Fruit fly (Drosophila melanogaster): Measurements from ENCODE around the gene Rtel1.

Rtel1 gene

dm6 chrX:5754837-5755828 lies 7.6 kb downstream of the Rtel1 start, which contains the start of the genes lin-52 and CG15771 (continued):
- TF ChIP-seq gcm (GFP tag; optimal IDR thresholded peaks at IDR 0.05) = peak; percentile 95
- peak; percentile 18 for TF ChIP-seq p53 (GFP tag; optimal IDR thresholded peaks at IDR 0.05)
- TF ChIP-seq pb (GFP tag; optimal IDR thresholded peaks at IDR 0.05) = no peak
- no peak for TF ChIP-seq Hr39 (optimal IDR thresholded peaks at IDR 0.05)
- peak; percentile 86 for TF ChIP-seq CG4707 (GFP tag; optimal IDR thresholded peaks at IDR 0.05)
- peak; percentile 86 for TF ChIP-seq Adf1 (GFP tag; IDR thresholded peaks at IDR 0.05)
- no peak for TF ChIP-seq luna (GFP tag; optimal IDR thresholded peaks at IDR 0.05)
- peak; percentile 96 for TF ChIP-seq CG13775 (GFP tag; optimal IDR thresholded peaks at IDR 0.05)
- TF ChIP-seq CG12071 (GFP tag; optimal IDR thresholded peaks at IDR 0.05) = peak; percentile 88
- TF ChIP-seq bowl (GFP tag; IDR thresholded peaks at IDR 0.05) = peak; percentile 81; the same call in 1 of the 2 replicates
- TF ChIP-seq CG2712 (tag; optimal IDR thresholded peaks at IDR 0.05) = peak; percentile 96
- TF ChIP-seq CG17829 (tag; optimal IDR thresholded peaks at IDR 0.05) = peak; percentile 96
- 0 out of 2 replicates have a peak, but pooled peaks have one; percentile 32 for TF ChIP-seq ato (GFP tag; IDR thresholded peaks at IDR 0.05; ENCODE audit: partially characterized antibody)
- peak; percentile 95 for TF ChIP-seq CG10267 (tag; optimal IDR thresholded peaks at IDR 0.05)
- no peak for TF ChIP-seq pita (GFP tag; optimal IDR thresholded peaks at IDR 0.05)
- peak; percentile 97 for TF ChIP-seq sisA (GFP tag; IDR thresholded peaks at IDR 0.05)
- peak; percentile 94 for TF ChIP-seq ci (GFP tag; IDR thresholded peaks at IDR 0.05)
- peak; percentile 93 for TF ChIP-seq CG17359 (tag; optimal IDR thresholded peaks at IDR 0.05)
- peak; percentile 85 for TF ChIP-seq Doc2 (GFP tag; IDR thresholded peaks at IDR 0.05)
- peak; percentile 80 for TF ChIP-seq CG8281 (tag; optimal IDR thresholded peaks at IDR 0.05)
- TF ChIP-seq CG4360 (GFP tag; IDR thresholded peaks at IDR 0.05) = peak; percentile 61; the same call in 1 of the 2 replicates
- peak; percentile 95 for TF ChIP-seq wor (GFP tag; IDR thresholded peaks at IDR 0.05)
- TF ChIP-seq ranshi (GFP tag; IDR thresholded peaks at IDR 0.05) = peak; percentile 93
- peak; percentile 84 for TF ChIP-seq BEAF-32 (GFP tag; optimal IDR thresholded peaks at IDR 0.05)
- peak; percentile 64 for TF ChIP-seq vnd (GFP tag; IDR thresholded peaks at IDR 0.05; ENCODE audit: partially characterized antibody)
- peak; percentile 97 for TF ChIP-seq Drgx (GFP tag; IDR thresholded peaks at IDR 0.05)
- peak; percentile 92 for TF ChIP-seq tin (GFP tag; optimal IDR thresholded peaks at IDR 0.05)
- TF ChIP-seq CG32767 (GFP tag; IDR thresholded peaks at IDR 0.05) = peak; percentile 96
- peak; percentile 87 for TF ChIP-seq otp (GFP tag; IDR thresholded peaks at IDR 0.05)
- peak; percentile 81 for TF ChIP-seq CG6654 (GFP tag; optimal IDR thresholded peaks at IDR 0.05)
- peak; percentile 95 for TF ChIP-seq CG13894 (tag; optimal IDR thresholded peaks at IDR 0.05)
- peak; percentile 88 for TF ChIP-seq CrebB (tag; optimal IDR thresholded peaks at IDR 0.05)
- peak; percentile 95 for TF ChIP-seq Dbx (GFP tag; IDR thresholded peaks at IDR 0.05)
- peak; percentile 83 for TF ChIP-seq slou (GFP tag; optimal IDR thresholded peaks at IDR 0.05)
- peak; percentile 91 for TF ChIP-seq CG7357 (GFP tag; IDR thresholded peaks at IDR 0.05)
- no peak for TF ChIP-seq br (optimal IDR thresholded peaks at IDR 0.05)
- TF ChIP-seq insv (GFP tag; optimal IDR thresholded peaks at IDR 0.05) = peak in 1 of 2 experiments; percentile 78
- peak; percentile 67 for TF ChIP-seq unc-4 (GFP tag; IDR thresholded peaks at IDR 0.05; ENCODE audit: partially characterized antibody)
- no peak for TF ChIP-seq sima (GFP tag; optimal IDR thresholded peaks at IDR 0.05)
- TF ChIP-seq CG3838 (GFP tag; optimal IDR thresholded peaks at IDR 0.05) = peak; percentile 70
- TF ChIP-seq CG7372 (GFP tag; IDR thresholded peaks at IDR 0.05) = peak; percentile 94
- peak; percentile 93 for TF ChIP-seq CG1529 (GFP tag; optimal IDR thresholded peaks at IDR 0.05)
- no peak for TF ChIP-seq Neu2 (GFP tag; optimal IDR thresholded peaks at IDR 0.05; ENCODE audit: borderline replicate concordance)
- TF ChIP-seq unpg (GFP tag; optimal IDR thresholded peaks at IDR 0.05) = peak; percentile 94
- peak; percentile 72; the same call in 1 of the 2 replicates for TF ChIP-seq Dip2 (GFP tag; IDR thresholded peaks at IDR 0.05)
- TF ChIP-seq Dref (GFP tag; IDR thresholded peaks at IDR 0.05) = peak; percentile 69
- peak; percentile 91 for TF ChIP-seq rib (GFP tag; IDR thresholded peaks at IDR 0.05)
- peak; percentile 97 for TF ChIP-seq CG4328 (GFP tag; optimal IDR thresholded peaks at IDR 0.05)
- TF ChIP-seq pros (GFP tag; optimal IDR thresholded peaks at IDR 0.05) = peak; percentile 89

Data from whole organism, embryonic.